Worm (Caenorhabditis elegans) whole organism, midembryonic: ENCODE data around the gene F59A1.16.

ENCODE experiments used
- T22C8.4 ChIP-seq: fragments of 200-800 bp; sonication (Bioruptor generic); IDR thresholded peaks from 2 replicates; pipeline ENCODE4 v1.3.6; 2022; ENCODE audit warnings: missing genetic modification characterization, missing compliant biosample characterization
- cog-1 ChIP-seq: sonication (generic microtip); optimal IDR thresholded peaks from 2 replicates; lab custom pipeline; 2016; ENCODE audit warnings: missing genetic modification characterization, missing compliant biosample characterization
- klf-2 ChIP-seq: fragments of 200-800 bp; sonication (Bioruptor generic); conservative IDR thresholded peaks from 2 replicates; pipeline ENCODE4 v1.3.6; 2022; ENCODE audit warnings: missing genetic modification reagents, missing genetic modification characterization, missing compliant biosample characterization
- ztf-23 ChIP-seq: fragments of 200-800 bp; sonication (Bioruptor generic); IDR thresholded peaks from 2 replicates; pipeline ENCODE4 v1.3.6; 2022; ENCODE audit warnings: missing genetic modification reagents, missing genetic modification characterization, missing compliant biosample characterization

ce11 chrV:17700728-17701262 lies 16.0 kb upstream of the F59A1.16 start, which contains the start of the genes Y26G10.5 and srh-32:
- TF ChIP-seq klf-2 (GFP tag; lab: Robert Waterston, UW) (no peak), cog-1 (tag; lab: Kevin White, UChicago) (no peak), ztf-23 (GFP tag; lab: Robert Waterston, UW) (no peak), T22C8.4 (no peak)
